Fruit fly (Drosophila melanogaster): Measurements from ENCODE around the gene Ugt36D1.

The Ugt36D1 gene

dm6 chr2L:18871822-18872221 lies 48.5 kb downstream of the Ugt36D1 start:
- TF ChIP-seq psq (optimal IDR thresholded peaks at IDR 0.05) = no peak
- TF ChIP-seq Dll (optimal IDR thresholded peaks at IDR 0.05) = no peak
- no peak for TF ChIP-seq EcR (GFP tag; optimal IDR thresholded peaks at IDR 0.05)
- no peak for TF ChIP-seq usp (GFP tag; optimal IDR thresholded peaks at IDR 0.05)
- no peak for TF ChIP-seq CG8478 (optimal IDR thresholded peaks at IDR 0.05)
- TF ChIP-seq pan (optimal IDR thresholded peaks at IDR 0.05) = no peak

DNA sequence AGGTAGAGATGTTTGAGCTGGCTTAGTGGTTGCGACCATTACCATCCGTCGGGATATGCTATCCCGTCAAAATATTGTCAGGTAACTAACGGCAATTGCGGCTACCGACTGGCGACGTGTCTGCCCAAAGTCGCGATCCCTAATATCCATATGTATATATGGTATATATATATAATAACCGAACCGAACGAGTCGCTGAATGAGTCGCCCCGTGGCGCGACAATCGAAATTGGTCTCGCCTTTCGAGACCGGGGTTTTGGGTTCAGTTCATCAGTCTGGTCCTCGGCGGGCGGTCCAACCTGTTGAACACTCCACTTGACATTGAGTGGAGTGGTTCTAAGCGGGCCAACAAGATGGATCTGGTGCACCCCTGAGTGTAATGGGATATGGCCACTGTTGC lies 51.9 kb downstream of the Ugt36D1 start:
- TF ChIP-seq CG8478 (optimal IDR thresholded peaks at IDR 0.05) (no peak), Dll (optimal IDR thresholded peaks at IDR 0.05) (peak; percentile 22)
